Worm (Caenorhabditis elegans) whole organism, mixed stage, embryonic: Measurements from ENCODE around the gene R08F11.4.

Experiments used
- ces-1 ChIP-seq: fragments of 150-350 bp; optimal IDR thresholded peaks from 2 replicates; lab custom pipeline; 2014; ENCODE audit warnings: missing biosample characterization, missing genetic modification reagents, missing genetic modification characterization
- pha-4 ChIP-seq: fragments of 150-350 bp; optimal IDR thresholded peaks from 2 replicates; lab custom pipeline; 2018; ENCODE audit warnings: missing biosample characterization, missing genetic modification reagents, missing genetic modification characterization
- unc-120 ChIP-seq: sonication (generic microtip); optimal IDR thresholded peaks from 2 replicates; lab custom pipeline; 2017; ENCODE audit warnings: missing genetic modification characterization, missing compliant biosample characterization; ENCODE audit not compliant: poor library complexity, severe bottlenecking

The R08F11.4 gene

DNA sequence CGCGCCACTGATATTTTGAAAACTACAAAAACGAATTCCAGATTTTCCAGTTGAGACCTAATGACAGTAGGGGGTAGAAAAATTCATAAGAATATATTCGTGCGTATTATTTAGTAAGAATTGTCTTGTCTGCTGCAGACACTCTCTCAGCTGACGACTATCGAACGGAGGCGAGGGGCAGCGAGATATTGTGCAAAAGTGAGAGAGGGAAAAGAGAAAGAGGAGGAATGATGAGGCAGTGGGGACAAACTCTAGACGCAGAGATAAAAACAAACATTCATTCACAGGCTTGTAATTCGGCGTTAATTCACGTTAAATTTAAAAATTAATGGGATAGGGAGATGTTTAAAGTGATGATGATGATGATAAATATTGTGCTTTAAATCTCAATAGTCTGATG is 48.4 kb downstream of the R08F11.4 start, which contains the start of gene gid-7:
Gene gid-7 (minus strand): TSS at position 188 of the 400 bp plus-strand sequence.
- TF ChIP-seq unc-120 (tag; lab: Kevin White, UChicago) (no peak), ces-1 (GFP tag; lab: Kevin White, UChicago) (peak; percentile 72), pha-4 (tag; lab: Kevin White, UChicago) (no peak)
